Worm (Caenorhabditis elegans) whole organism, L4 larva: ENCODE measurements around the gene K03B8.6.

Source experiments
- daf-12 ChIP-seq: fragments of 150-350 bp; optimal IDR thresholded peaks from 2 replicates; lab custom pipeline; 2014; ENCODE audit warnings: missing biosample characterization, missing genetic modification reagents, missing genetic modification characterization
- dve-1 ChIP-seq: sonication (generic microtip); optimal IDR thresholded peaks from 2 replicates; lab custom pipeline; 2017; ENCODE audit warnings: antibody characterized with exemption, mild to moderate bottlenecking, missing genetic modification characterization, missing compliant biosample characterization; ENCODE audit not compliant: insufficient read depth
- pha-4 ChIP-seq, 2 experiments: fragments of 150-350 bp in 1 of 2; fragments of 200-800 bp in 1 of 2; sonication (Bioruptor generic) in 1 of 2; IDR thresholded peaks in 1 of 2; optimal IDR thresholded peaks in 1 of 2; 2 replicates each; pipeline versions ENCODE4 v1.3.6 to Lab custom; 2014 to 2022; ENCODE audit warnings: missing genetic modification characterization in 2 of 2, missing genetic modification reagents in 2 of 2, missing biosample characterization in 1 of 2, missing compliant biosample characterization in 1 of 2
- unc-130 ChIP-seq: sonication (generic microtip); optimal IDR thresholded peaks from 2 replicates; lab custom pipeline; 2016; ENCODE audit warnings: missing genetic modification reagents, missing genetic modification characterization, missing compliant biosample characterization
- zag-1 ChIP-seq: fragments of 150-350 bp; optimal IDR thresholded peaks from 2 replicates; lab custom pipeline; 2014; ENCODE audit warnings: missing biosample characterization, missing genetic modification characterization

DNA sequence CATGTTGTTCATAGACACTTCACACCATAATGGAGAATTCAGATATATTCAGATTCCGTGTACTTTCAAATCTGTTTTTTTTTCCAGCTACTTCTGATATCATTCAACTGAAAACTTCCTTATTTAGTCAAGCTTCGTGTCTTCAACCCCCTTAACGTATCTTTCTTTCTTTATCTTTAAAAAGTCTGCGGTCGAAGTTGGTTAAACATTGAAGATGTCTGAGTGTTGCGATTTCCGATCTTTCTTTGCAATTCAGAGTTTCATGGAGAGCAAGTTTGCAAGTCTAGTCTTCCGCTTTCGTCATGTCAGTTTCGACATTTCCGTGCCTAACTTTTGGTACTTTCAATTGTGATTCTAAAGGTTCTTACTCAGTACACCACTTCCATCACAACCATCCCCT is 27.9 kb downstream of the K03B8.6 start:
- TF ChIP-seq daf-12 (tag; lab: Kevin White, UChicago) (no peak), pha-4 (GFP tag; IDR thresholded peaks at IDR 0.05; lab: Robert Waterston, UW) (no peak), pha-4 (tag; optimal IDR thresholded peaks at IDR 0.05; lab: Kevin White, UChicago) (no peak), unc-130 (GFP tag; lab: Kevin White, UChicago) (no peak), zag-1 (tag; lab: Kevin White, UChicago) (no peak), dve-1 (tag; lab: Kevin White, UChicago) (no peak)
